Worm (Caenorhabditis elegans) whole organism, L2 larva: ENCODE results near the gene nhr-26.

Experiments used
- C34F6.9 ChIP-seq: fragments of 150-350 bp; optimal IDR thresholded peaks from 2 replicates; lab custom pipeline; 2014; ENCODE audit warnings: missing biosample characterization, missing genetic modification characterization
- F13H6.1 ChIP-seq: sonication (generic microtip); optimal IDR thresholded peaks from 2 replicates; lab custom pipeline; 2016; ENCODE audit warnings: missing genetic modification characterization, missing compliant biosample characterization
- R02D3.7 ChIP-seq: fragments of 150-350 bp; optimal IDR thresholded peaks from 2 replicates; lab custom pipeline; 2014; ENCODE audit warnings: missing biosample characterization, missing genetic modification characterization
- Y55F3AM.14 ChIP-seq: fragments of 200-800 bp; sonication (Bioruptor generic); optimal IDR thresholded peaks from 2 replicates; lab custom pipeline; 2018; ENCODE audit warnings: mild to moderate bottlenecking, missing genetic modification characterization, missing compliant biosample characterization
- alr-1 ChIP-seq: fragments of 150-350 bp; optimal IDR thresholded peaks from 2 replicates; lab custom pipeline; 2014; ENCODE audit warnings: missing biosample characterization, missing genetic modification characterization
- aly-2 ChIP-seq: fragments of 150-350 bp; optimal IDR thresholded peaks from 2 replicates; lab custom pipeline; 2014; ENCODE audit warnings: missing biosample characterization, missing genetic modification characterization
- ceh-16 ChIP-seq: fragments of 150-350 bp; optimal IDR thresholded peaks from 2 replicates; lab custom pipeline; 2014; ENCODE audit warnings: missing biosample characterization, missing genetic modification characterization
- ceh-82 ChIP-seq: fragments of 150-350 bp; optimal IDR thresholded peaks from 2 replicates; lab custom pipeline; 2014; ENCODE audit warnings: missing biosample characterization, missing genetic modification characterization
- crh-2 ChIP-seq: sonication (generic microtip); optimal IDR thresholded peaks from 2 replicates; lab custom pipeline; 2017; ENCODE audit warnings: missing biosample characterization, missing genetic modification characterization
- dmd-4 ChIP-seq: sonication (generic microtip); optimal IDR thresholded peaks from 2 replicates; lab custom pipeline; 2017; ENCODE audit warnings: missing biosample characterization, missing genetic modification characterization
- egl-27 ChIP-seq: sonication (generic microtip); optimal IDR thresholded peaks from 3 replicates; lab custom pipeline; 2017; ENCODE audit warnings: missing biosample characterization, missing genetic modification reagents, missing genetic modification characterization
- elt-1 ChIP-seq: fragments of 150-350 bp; optimal IDR thresholded peaks from 2 replicates; lab custom pipeline; 2014; ENCODE audit warnings: missing biosample characterization, missing genetic modification characterization
- elt-3 ChIP-seq: sonication (generic microtip); optimal IDR thresholded peaks from 2 replicates; lab custom pipeline; 2017; ENCODE audit warnings: missing biosample characterization, missing genetic modification characterization
- fos-1 ChIP-seq: fragments of 150-350 bp; optimal IDR thresholded peaks from 2 replicates; lab custom pipeline; 2014; ENCODE audit warnings: missing biosample characterization, missing genetic modification characterization
- gmeb-1 ChIP-seq: fragments of 150-350 bp; optimal IDR thresholded peaks from 2 replicates; lab custom pipeline; 2014; ENCODE audit warnings: missing biosample characterization, missing genetic modification characterization
- lin-11 ChIP-seq: fragments of 150-350 bp; sonication (generic microtip); optimal IDR thresholded peaks from 2 replicates; lab custom pipeline; 2014; ENCODE audit warnings: missing biosample characterization, missing genetic modification characterization, inconsistent platforms, mixed read lengths
- lin-13 ChIP-seq: fragments of 150-350 bp; optimal IDR thresholded peaks from 2 replicates; lab custom pipeline; 2014; ENCODE audit warnings: missing biosample characterization, missing genetic modification reagents, missing genetic modification characterization
- lin-39 ChIP-seq: fragments of 150-350 bp; optimal IDR thresholded peaks from 2 replicates; lab custom pipeline; 2014; ENCODE audit warnings: missing biosample characterization, missing genetic modification reagents, missing genetic modification characterization
- lsy-2 ChIP-seq, 2 experiments: fragments of 150-350 bp in 1 of 2; sonication (generic microtip) in 1 of 2; optimal IDR thresholded peaks; 2 replicates each; lab custom pipeline; 2014 to 2017; ENCODE audit warnings: missing biosample characterization in 2 of 2, missing genetic modification characterization in 2 of 2
- mab-5 ChIP-seq: fragments of 150-350 bp; optimal IDR thresholded peaks from 2 replicates; lab custom pipeline; 2014; ENCODE audit warnings: missing biosample characterization, missing genetic modification characterization
- mbf-1 ChIP-seq: sonication (generic microtip); optimal IDR thresholded peaks from 2 replicates; lab custom pipeline; 2017; ENCODE audit warnings: missing biosample characterization, missing genetic modification characterization
- mdl-1 ChIP-seq, 2 experiments: fragments of 150-350 bp in 1 of 2; sonication (generic microtip) in 1 of 2; optimal IDR thresholded peaks; 2 replicates each; lab custom pipeline; 2017; ENCODE audit warnings: missing biosample characterization in 2 of 2, missing genetic modification characterization in 2 of 2
- nhr-10 ChIP-seq: sonication (generic microtip); optimal IDR thresholded peaks from 2 replicates; lab custom pipeline; 2017; ENCODE audit warnings: missing biosample characterization, missing genetic modification characterization
- nhr-11 ChIP-seq: fragments of 150-350 bp; optimal IDR thresholded peaks from 2 replicates; lab custom pipeline; 2014; ENCODE audit warnings: missing biosample characterization, missing genetic modification characterization
- nhr-12 ChIP-seq: fragments of 150-350 bp; optimal IDR thresholded peaks from 2 replicates; lab custom pipeline; 2014; ENCODE audit warnings: missing biosample characterization, missing genetic modification characterization
- nhr-129 ChIP-seq: fragments of 150-350 bp; optimal IDR thresholded peaks from 2 replicates; lab custom pipeline; 2014; ENCODE audit warnings: missing biosample characterization, missing genetic modification characterization
- nhr-21 ChIP-seq: fragments of 150-350 bp; optimal IDR thresholded peaks from 2 replicates; lab custom pipeline; 2014; ENCODE audit warnings: missing biosample characterization, missing genetic modification characterization
- nhr-23 ChIP-seq: fragments of 150-350 bp; optimal IDR thresholded peaks from 2 replicates; lab custom pipeline; 2014; ENCODE audit warnings: missing biosample characterization, missing genetic modification reagents, missing genetic modification characterization
- nhr-237 ChIP-seq: fragments of 150-350 bp; optimal IDR thresholded peaks from 2 replicates; lab custom pipeline; 2014; ENCODE audit warnings: missing biosample characterization, missing genetic modification characterization
- nhr-6 ChIP-seq: fragments of 150-350 bp; optimal IDR thresholded peaks from 2 replicates; lab custom pipeline; 2014; ENCODE audit warnings: missing biosample characterization, missing genetic modification characterization
- sem-4 ChIP-seq: fragments of 150-350 bp; optimal IDR thresholded peaks from 2 replicates; lab custom pipeline; 2014; ENCODE audit warnings: missing biosample characterization, missing genetic modification reagents, missing genetic modification characterization
- skn-1 ChIP-seq: sonication (generic microtip); optimal IDR thresholded peaks from 2 replicates; lab custom pipeline; 2017; ENCODE audit warnings: missing biosample characterization, missing genetic modification characterization
- sma-9 ChIP-seq, 2 experiments: fragments of 150-350 bp in 1 of 2; sonication (generic microtip) in 1 of 2; optimal IDR thresholded peaks; 2 replicates each; lab custom pipeline; 2014 to 2016; ENCODE audit warnings: missing genetic modification characterization in 2 of 2, mild to moderate bottlenecking in 1 of 2, missing biosample characterization in 1 of 2, missing compliant biosample characterization in 1 of 2, missing genetic modification reagents in 1 of 2, moderate library complexity in 1 of 2
- snpc-4 ChIP-seq: fragments of 150-350 bp; optimal IDR thresholded peaks from 2 replicates; lab custom pipeline; 2014; ENCODE audit warnings: missing biosample characterization, missing genetic modification characterization
- unc-55 ChIP-seq: fragments of 150-350 bp; sonication (generic microtip); optimal IDR thresholded peaks from 3 replicates; lab custom pipeline; 2014; ENCODE audit warnings: missing biosample characterization, missing genetic modification reagents, missing genetic modification characterization
- unc-62 ChIP-seq: fragments of 150-350 bp; optimal IDR thresholded peaks from 2 replicates; lab custom pipeline; 2014; ENCODE audit warnings: missing biosample characterization, missing genetic modification reagents, missing genetic modification characterization
- zag-1 ChIP-seq: fragments of 150-350 bp; optimal IDR thresholded peaks from 2 replicates; lab custom pipeline; 2014; ENCODE audit warnings: missing biosample characterization, missing genetic modification characterization
- ztf-1 ChIP-seq: fragments of 200-800 bp; sonication (Bioruptor generic); conservative IDR thresholded peaks from 2 replicates; pipeline ENCODE4 v1.3.6; 2022; ENCODE audit warnings: missing genetic modification characterization, missing compliant biosample characterization
- ztf-11 ChIP-seq: sonication (generic microtip); optimal IDR thresholded peaks from 2 replicates; lab custom pipeline; 2017; ENCODE audit warnings: missing biosample characterization, missing genetic modification characterization
- ztf-4 ChIP-seq: fragments of 150-350 bp; optimal IDR thresholded peaks from 2 replicates; lab custom pipeline; 2014; ENCODE audit warnings: missing biosample characterization, missing genetic modification characterization

nhr-26 gene

ce11 chrX:12691306-12691705 lies 9.0 kb downstream of the nhr-26 start, which contains the start of gene ugt-50 (continued):
- no peak for TF ChIP-seq ztf-4 (tag; lab: Kevin White, UChicago)
- TF ChIP-seq ceh-16 (tag; lab: Kevin White, UChicago), result no peak
- no peak for TF ChIP-seq sem-4 (tag; lab: Kevin White, UChicago)
- no peak for TF ChIP-seq snpc-4
- no peak for TF ChIP-seq mdl-1 (tag; optimal IDR thresholded peaks at IDR 0.05; lab: Kevin White, UChicago)
- TF ChIP-seq egl-27 (tag; lab: Kevin White, UChicago), result no peak
- TF ChIP-seq nhr-12, result no peak
- no peak for TF ChIP-seq nhr-11 (tag; lab: Kevin White, UChicago)
- TF ChIP-seq elt-1, result no peak
- peak in 1 of 2 experiments; percentile 10 for TF ChIP-seq lsy-2 (tag; optimal IDR thresholded peaks at IDR 0.05; lab: Kevin White, UChicago)
- no peak for TF ChIP-seq skn-1 (tag; lab: Kevin White, UChicago)
- no peak for TF ChIP-seq aly-2 (tag; lab: Kevin White, UChicago)
- no peak for TF ChIP-seq Y55F3AM.14 (GFP tag; lab: Kevin White, UChicago)
- TF ChIP-seq fos-1 (tag; lab: Kevin White, UChicago), result peak; percentile 39
- no peak for TF ChIP-seq gmeb-1 (tag; lab: Kevin White, UChicago)
- no peak for TF ChIP-seq dmd-4
- TF ChIP-seq elt-3 (tag; lab: Kevin White, UChicago), result no peak
- TF ChIP-seq zag-1 (tag; lab: Kevin White, UChicago), result no peak
- peak; percentile 73 for TF ChIP-seq sma-9 (GFP tag; optimal IDR thresholded peaks at IDR 0.05; lab: Kevin White, UChicago)
- TF ChIP-seq sma-9 (tag; optimal IDR thresholded peaks at IDR 0.05; lab: Kevin White, UChicago), result no peak
- TF ChIP-seq lin-11 (tag; lab: Kevin White, UChicago), result no peak
- no peak for TF ChIP-seq R02D3.7 (tag; lab: Kevin White, UChicago)
- TF ChIP-seq ztf-1 (GFP tag; lab: Robert Waterston, UW), result no peak
- TF ChIP-seq ztf-11 (tag; lab: Kevin White, UChicago), result no peak
- no peak for TF ChIP-seq unc-62 (GFP tag; lab: Kevin White, UChicago)
- no peak for TF ChIP-seq alr-1 (tag; lab: Kevin White, UChicago)

- TF ChIP-seq skn-1 (tag; lab: Kevin White, UChicago), result no peak
- TF ChIP-seq C34F6.9 (tag; lab: Kevin White, UChicago), result peak; percentile 10
- peak; percentile 39 for TF ChIP-seq lin-13 (GFP tag; lab: Kevin White, UChicago)
- TF ChIP-seq sma-9 (GFP tag; optimal IDR thresholded peaks at IDR 0.05; lab: Kevin White, UChicago), result peak; percentile 49
- no peak for TF ChIP-seq sma-9 (tag; optimal IDR thresholded peaks at IDR 0.05; lab: Kevin White, UChicago)
- TF ChIP-seq nhr-23 (tag; lab: Kevin White, UChicago), result peak; percentile 19
- TF ChIP-seq unc-55 (GFP tag; lab: Kevin White, UChicago), result peak; percentile 57
- peak; percentile 84 for TF ChIP-seq lin-39 (tag; lab: Kevin White, UChicago)
- TF ChIP-seq nhr-237, result no peak
- TF ChIP-seq dmd-4, result no peak
- no peak for TF ChIP-seq elt-3 (tag; lab: Kevin White, UChicago)
- TF ChIP-seq nhr-21 (tag; lab: Kevin White, UChicago), result no peak
- TF ChIP-seq lsy-2 (tag; optimal IDR thresholded peaks at IDR 0.05; lab: Kevin White, UChicago), result peak in 1 of 2 experiments; percentile 30
- no peak for TF ChIP-seq R02D3.7 (tag; lab: Kevin White, UChicago)
- no peak for TF ChIP-seq ceh-16 (tag; lab: Kevin White, UChicago)
- no peak for TF ChIP-seq gmeb-1 (tag; lab: Kevin White, UChicago)
- peak; percentile 36 for TF ChIP-seq F13H6.1 (tag; lab: Kevin White, UChicago)
- TF ChIP-seq unc-62 (GFP tag; lab: Kevin White, UChicago), result peak; percentile 91
- TF ChIP-seq nhr-129 (tag; lab: Kevin White, UChicago), result peak; percentile 41
- TF ChIP-seq nhr-12, result no peak
- TF ChIP-seq crh-2 (tag; lab: Kevin White, UChicago), result peak; percentile 50
- TF ChIP-seq mbf-1 (tag; lab: Kevin White, UChicago), result no peak
- peak; percentile 91 for TF ChIP-seq mab-5 (tag; lab: Kevin White, UChicago)
- TF ChIP-seq mdl-1 (tag; optimal IDR thresholded peaks at IDR 0.05; lab: Kevin White, UChicago), result no peak
- peak; percentile 15 for TF ChIP-seq Y55F3AM.14 (GFP tag; lab: Kevin White, UChicago)
- TF ChIP-seq alr-1 (tag; lab: Kevin White, UChicago), result peak; percentile 58
- TF ChIP-seq ztf-4 (tag; lab: Kevin White, UChicago), result no peak
- TF ChIP-seq nhr-6 (tag; lab: Kevin White, UChicago), result no peak
- no peak for TF ChIP-seq fos-1 (tag; lab: Kevin White, UChicago)
- no peak for TF ChIP-seq ceh-82 (tag; lab: Kevin White, UChicago)
- peak; percentile 55 for TF ChIP-seq egl-27 (tag; lab: Kevin White, UChicago)
- no peak for TF ChIP-seq nhr-10
- TF ChIP-seq sem-4 (tag; lab: Kevin White, UChicago), result peak; percentile 0
- TF ChIP-seq zag-1 (tag; lab: Kevin White, UChicago), result peak; percentile 93
Measured at ce11 chrX:12690346-12690745, 9.9 kb downstream of the nhr-26 start.
